Worm (Caenorhabditis elegans): Measurements from ENCODE around the gene C16C10.4.

DNA sequence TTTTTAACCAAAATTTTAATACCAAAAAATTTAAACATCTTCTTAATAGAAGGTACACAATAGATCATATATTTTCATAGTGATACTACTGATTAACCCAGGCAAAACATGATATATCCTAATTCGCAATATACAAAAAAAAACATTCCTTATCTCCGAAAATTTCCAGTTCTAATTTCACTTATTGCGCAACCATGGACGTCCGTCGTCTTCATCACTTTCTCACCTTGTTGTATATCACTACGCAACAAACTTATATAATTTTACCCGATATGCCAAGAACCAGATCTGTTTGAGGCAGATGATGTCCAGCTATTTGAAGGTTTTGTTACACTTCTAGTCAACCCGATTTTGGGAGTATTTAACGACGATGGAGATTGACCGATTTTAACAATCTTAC lies 16.7 kb downstream of the C16C10.4 start, which contains the start of gene R74.2:
- TF ChIP-seq snpc-4 (tag; optimal IDR thresholded peaks at IDR 0.05) (no peak), elt-3 (tag; optimal IDR thresholded peaks at IDR 0.05) (peak; percentile 77), ztf-11 (tag; optimal IDR thresholded peaks at IDR 0.05) (no peak), unc-62 (GFP tag; optimal IDR thresholded peaks at IDR 0.05) (peak; percentile 20), mep-1 (tag; optimal IDR thresholded peaks at IDR 0.05) (no peak), nhr-237 (tag; optimal IDR thresholded peaks at IDR 0.05) (no peak), lin-13 (tag; optimal IDR thresholded peaks at IDR 0.05) (no peak), unc-39 (tag; optimal IDR thresholded peaks at IDR 0.05) (no peak), ham-2 (GFP tag; optimal IDR thresholded peaks at IDR 0.05) (no peak), elt-1 (tag; optimal IDR thresholded peaks at IDR 0.05; ENCODE audit: borderline replicate concordance, insufficient read depth) (no peak)

All from whole organism, mixed stage, embryonic.